Worm (Caenorhabditis elegans) whole organism, young adult: ENCODE measurements around the gene uso-1.
A peak's percentile ranks its signal among the peaks of the same experiment; 100 is the strongest.

ENCODE experiments used
- B0019.2 ChIP-seq: fragments of 200-800 bp; sonication (Bioruptor generic); conservative IDR thresholded peaks from 2 replicates; pipeline ENCODE4 v1.3.6; 2022; ENCODE audit warnings: missing genetic modification reagents, missing genetic modification characterization, missing compliant biosample characterization
- C06A6.2 ChIP-seq: fragments of 200-800 bp; sonication (Bioruptor generic); conservative IDR thresholded peaks from 2 replicates; pipeline ENCODE4 v1.3.6; 2022; ENCODE audit warnings: missing genetic modification characterization, missing compliant biosample characterization
- F23B12.7 ChIP-seq: sonication (generic microtip); optimal IDR thresholded peaks from 2 replicates; lab custom pipeline; 2017; ENCODE audit warnings: missing genetic modification characterization, mild to moderate bottlenecking, missing compliant biosample characterization, antibody characterized with exemption, moderate library complexity; ENCODE audit not compliant: insufficient read depth
- ZK185.1 ChIP-seq: sonication (generic microtip); optimal IDR thresholded peaks from 2 replicates; lab custom pipeline; 2016; ENCODE audit warnings: mild to moderate bottlenecking, missing genetic modification characterization, missing compliant biosample characterization; ENCODE audit not compliant: poor library complexity, severe bottlenecking
- ceh-27 ChIP-seq: fragments of 200-800 bp; sonication (Bioruptor generic); optimal IDR thresholded peaks from 2 replicates; lab custom pipeline; 2018; ENCODE audit warnings: mild to moderate bottlenecking, missing genetic modification characterization, moderate library complexity, missing compliant biosample characterization
- egrh-3 ChIP-seq: fragments of 200-800 bp; sonication (Bioruptor generic); IDR thresholded peaks from 2 replicates; pipeline ENCODE4 v1.3.6; 2022; ENCODE audit warnings: missing genetic modification reagents, missing genetic modification characterization, missing compliant biosample characterization
- hlh-26 ChIP-seq: fragments of 200-800 bp; sonication (Bioruptor generic); conservative IDR thresholded peaks from 2 replicates; pipeline ENCODE4 v1.3.6; 2022; ENCODE audit warnings: missing genetic modification reagents, missing genetic modification characterization, missing compliant biosample characterization
- hmg-20 ChIP-seq: fragments of 200-800 bp; sonication (Bioruptor generic); IDR thresholded peaks from 2 replicates; pipeline ENCODE4 v1.3.6; 2022; ENCODE audit warnings: missing genetic modification reagents, missing genetic modification characterization, missing compliant biosample characterization
- lin-35 ChIP-seq, 3 experiments: fragments of 150-350 bp in 2 of 3; sonication (generic microtip) in 1 of 3; optimal IDR thresholded peaks; 2 replicates each; lab custom pipeline; 2014 to 2018; ENCODE audit warnings: missing biosample characterization in 3 of 3, missing genetic modification characterization in 3 of 3, missing genetic modification reagents in 3 of 3
- lin-40 ChIP-seq: sonication (generic microtip); optimal IDR thresholded peaks from 2 replicates; lab custom pipeline; 2016; ENCODE audit warnings: missing genetic modification characterization, mild to moderate bottlenecking, missing compliant biosample characterization, missing genotype, missing genetic modification reagents
- mel-28 ChIP-seq: sonication (generic microtip); optimal IDR thresholded peaks from 2 replicates; lab custom pipeline; 2016; ENCODE audit warnings: borderline replicate concordance, mild to moderate bottlenecking, missing genetic modification characterization, missing compliant biosample characterization
- mes-4 ChIP-seq: sonication (generic microtip); optimal IDR thresholded peaks from 2 replicates; lab custom pipeline; 2016; ENCODE audit warnings: missing genotype, missing genetic modification characterization, missing compliant biosample characterization
- nhr-80 ChIP-seq: sonication (generic microtip); optimal IDR thresholded peaks from 2 replicates; lab custom pipeline; 2016; ENCODE audit warnings: missing genetic modification characterization, missing compliant biosample characterization

The uso-1 gene

ce11 chrIV:13398728-13399127 lies 55.9 kb downstream of the uso-1 start, which contains the start of gene Y62E10A.13 (continued):
- TF ChIP-seq F23B12.7 (tag; lab: Kevin White, UChicago) (no peak), hlh-26 (no peak), lin-35 (GFP tag; optimal IDR thresholded peaks at IDR 0.05; lab: Kevin White, UChicago) (no peak), mel-28 (tag; lab: Kevin White, UChicago) (no peak), C06A6.2 (GFP tag; lab: Robert Waterston, UW) (no peak)
- TF ChIP-seq, all 124 proteins: peak for 26

ce11 chrIV:13396375-13396774 lies 58.2 kb downstream of the uso-1 start:
- no peak for TF ChIP-seq hmg-20 (GFP tag; lab: Robert Waterston, UW)
- no peak for TF ChIP-seq B0019.2 (GFP tag; lab: Robert Waterston, UW)
- TF ChIP-seq mes-4: no peak
- TF ChIP-seq ZK185.1 (tag; lab: Kevin White, UChicago): peak; percentile 27
- no peak for TF ChIP-seq ceh-27 (GFP tag; lab: Kevin White, UChicago)
- peak; percentile 15 for TF ChIP-seq lin-40 (tag; lab: Kevin White, UChicago)
- no peak for TF ChIP-seq egrh-3
- TF ChIP-seq nhr-80 (tag; lab: Kevin White, UChicago): peak; percentile 37
- no peak for TF ChIP-seq mel-28 (tag; lab: Kevin White, UChicago)
